Worm (Caenorhabditis elegans) whole organism, midembryonic: ENCODE measurements around the gene T09A12.8.

Experiments
- T22C8.4 ChIP-seq: fragments of 200-800 bp; sonication (Bioruptor generic); IDR thresholded peaks from 2 replicates; pipeline ENCODE4 v1.3.6; 2022; ENCODE audit warnings: missing genetic modification characterization, missing compliant biosample characterization
- flt-1 ChIP-seq: fragments of 200-800 bp; sonication (Bioruptor generic); IDR thresholded peaks from 2 replicates; pipeline ENCODE4 v1.3.6; 2022; ENCODE audit warnings: missing genetic modification characterization, missing compliant biosample characterization
- klf-2 ChIP-seq: fragments of 200-800 bp; sonication (Bioruptor generic); conservative IDR thresholded peaks from 2 replicates; pipeline ENCODE4 v1.3.6; 2022; ENCODE audit warnings: missing genetic modification reagents, missing genetic modification characterization, missing compliant biosample characterization
- med-1 ChIP-seq: sonication (generic microtip); optimal IDR thresholded peaks from 2 replicates; lab custom pipeline; 2017; ENCODE audit warnings: missing genetic modification characterization, mild to moderate bottlenecking, missing compliant biosample characterization, antibody characterized with exemption, missing genetic modification reagents; ENCODE audit not compliant: insufficient read depth
- ref-1 ChIP-seq: fragments of 200-800 bp; sonication (Bioruptor generic); conservative IDR thresholded peaks from 2 replicates; pipeline ENCODE4 v1.3.6; 2022; ENCODE audit warnings: missing genetic modification reagents, missing genetic modification characterization, missing compliant biosample characterization
- tab-1 ChIP-seq: fragments of 200-800 bp; sonication (Bioruptor generic); IDR thresholded peaks from 2 replicates; pipeline ENCODE4 v1.3.6; 2022; ENCODE audit warnings: missing genetic modification characterization, missing compliant biosample characterization
- ztf-23 ChIP-seq: fragments of 200-800 bp; sonication (Bioruptor generic); IDR thresholded peaks from 2 replicates; pipeline ENCODE4 v1.3.6; 2022; ENCODE audit warnings: missing genetic modification reagents, missing genetic modification characterization, missing compliant biosample characterization
- ztf-29 ChIP-seq: fragments of 200-800 bp; sonication (Bioruptor generic); IDR thresholded peaks from 2 replicates; pipeline ENCODE4 v1.3.6; 2022; ENCODE audit warnings: missing genetic modification reagents, missing genetic modification characterization, missing compliant biosample characterization

ce11 chrIV:8205272-8206098 is 38.0 kb downstream of the T09A12.8 start, which contains the start of gene hgrs-1:
- TF ChIP-seq T22C8.4 (GFP tag; lab: Robert Waterston, UW) (no peak), ztf-29 (GFP tag; lab: Robert Waterston, UW) (no peak), flt-1 (GFP tag; lab: Robert Waterston, UW) (no peak), ztf-23 (GFP tag; lab: Robert Waterston, UW) (no peak), klf-2 (GFP tag; lab: Robert Waterston, UW) (no peak), ref-1 (GFP tag; lab: Robert Waterston, UW) (no peak), tab-1 (no peak), med-1 (no peak)
